Worm (Caenorhabditis elegans) whole organism, dauer: Measurements from ENCODE around the gene pmp-3.

ENCODE experiments used
- unc-62 ChIP-seq: sonication (generic microtip); optimal IDR thresholded peaks from 2 replicates; lab custom pipeline; 2017; ENCODE audit warnings: missing biosample characterization, missing genetic modification reagents, missing genetic modification characterization

Gene pmp-3

ce11 chrV:14633319-14633718 is 13.2 kb upstream of the pmp-3 start:
- TF ChIP-seq unc-62 (GFP tag; lab: Kevin White, UChicago) = no peak

ce11 chrV:14635119-14635518 is 11.4 kb upstream of the pmp-3 start, which contains the start of gene F43D2.6:
Gene F43D2.6, minus strand, starts transcription at chrV:14635180.
- no peak for TF ChIP-seq unc-62 (GFP tag; lab: Kevin White, UChicago)

ce11 chrV:14638075-14638474 is 8.5 kb upstream of the pmp-3 start:
- TF ChIP-seq unc-62 (GFP tag; lab: Kevin White, UChicago) = no peak

ce11 chrV:14640071-14640470 is 6.5 kb upstream of the pmp-3 start, which contains the start of gene F43D2.7:
Gene F43D2.7, minus strand, starts transcription at chrV:14640171.
- TF ChIP-seq unc-62 (GFP tag; lab: Kevin White, UChicago) = no peak

ce11 chrV:14640769-14641168 is 5.8 kb upstream of the pmp-3 start, which contains the start of gene C54G10.1:
Gene C54G10.1, plus strand, starts transcription at chrV:14641101.
- TF ChIP-seq unc-62 (GFP tag; lab: Kevin White, UChicago) = no peak

- TF ChIP-seq unc-62 (GFP tag; lab: Kevin White, UChicago) = no peak
Measured at ce11 chrV:14642016-14642415, 4.5 kb upstream of the pmp-3 start.

- no peak for TF ChIP-seq unc-62 (GFP tag; lab: Kevin White, UChicago)
Measured at ce11 chrV:14648825-14649224, 2.3 kb downstream of the pmp-3 start.

ce11 chrV:14649929-14650328 is 3.4 kb downstream of the pmp-3 start:
- TF ChIP-seq unc-62 (GFP tag; lab: Kevin White, UChicago) = no peak

- no peak for TF ChIP-seq unc-62 (GFP tag; lab: Kevin White, UChicago)
Measured at ce11 chrV:14650631-14651030, 4.1 kb downstream of the pmp-3 start.

ce11 chrV:14655689-14656088 is 9.2 kb downstream of the pmp-3 start:
- no peak for TF ChIP-seq unc-62 (GFP tag; lab: Kevin White, UChicago)

ce11 chrV:14656970-14657369 is 10.4 kb downstream of the pmp-3 start:
- TF ChIP-seq unc-62 (GFP tag; lab: Kevin White, UChicago) = no peak

- no peak for TF ChIP-seq unc-62 (GFP tag; lab: Kevin White, UChicago)
Measured at ce11 chrV:14658131-14658530, 11.6 kb downstream of the pmp-3 start, which contains the start of gene slc-25A29. Gene slc-25A29, minus strand, starts transcription at chrV:14658175.

ce11 chrV:14659595-14659994 is 13.1 kb downstream of the pmp-3 start:
- no peak for TF ChIP-seq unc-62 (GFP tag; lab: Kevin White, UChicago)

- no peak for TF ChIP-seq unc-62 (GFP tag; lab: Kevin White, UChicago)
Measured at ce11 chrV:14660608-14661355, 14.2 kb downstream of the pmp-3 start, which contains the start of gene srh-17. Gene srh-17, plus strand, starts transcription at chrV:14661305.

- TF ChIP-seq unc-62 (GFP tag; lab: Kevin White, UChicago) = no peak
Measured at ce11 chrV:14663006-14663405, 16.5 kb downstream of the pmp-3 start, which contains the start of gene C47E8.9. Gene C47E8.9, plus strand, starts transcription at chrV:14663306.

ce11 chrV:14665728-14666127 is 19.2 kb downstream of the pmp-3 start, which contains the start of gene C47E8.1:
Gene C47E8.1, plus strand, starts transcription at chrV:14666028.
- TF ChIP-seq unc-62 (GFP tag; lab: Kevin White, UChicago) = no peak

ce11 chrV:14678298-14678697 is 31.8 kb downstream of the pmp-3 start:
- no peak for TF ChIP-seq unc-62 (GFP tag; lab: Kevin White, UChicago)
